Worm (Caenorhabditis elegans) whole organism, young adult: ENCODE results near the gene B0252.8.

Experiments
- F23B12.7 ChIP-seq: sonication (generic microtip); optimal IDR thresholded peaks from 2 replicates; lab custom pipeline; 2017; ENCODE audit warnings: missing genetic modification characterization, mild to moderate bottlenecking, missing compliant biosample characterization, antibody characterized with exemption, moderate library complexity; ENCODE audit not compliant: insufficient read depth
- mcd-1 ChIP-seq: fragments of 200-800 bp; sonication (Bioruptor generic); IDR thresholded peaks from 2 replicates; pipeline ENCODE4 v1.3.6; 2022; ENCODE audit warnings: missing genetic modification reagents, missing genetic modification characterization, missing compliant biosample characterization
- nfya-2 ChIP-seq: fragments of 200-800 bp; sonication (Bioruptor generic); IDR thresholded peaks from 2 replicates; pipeline ENCODE4 v1.3.6; 2022; ENCODE audit warnings: missing genetic modification reagents, missing genetic modification characterization, missing compliant biosample characterization

DNA sequence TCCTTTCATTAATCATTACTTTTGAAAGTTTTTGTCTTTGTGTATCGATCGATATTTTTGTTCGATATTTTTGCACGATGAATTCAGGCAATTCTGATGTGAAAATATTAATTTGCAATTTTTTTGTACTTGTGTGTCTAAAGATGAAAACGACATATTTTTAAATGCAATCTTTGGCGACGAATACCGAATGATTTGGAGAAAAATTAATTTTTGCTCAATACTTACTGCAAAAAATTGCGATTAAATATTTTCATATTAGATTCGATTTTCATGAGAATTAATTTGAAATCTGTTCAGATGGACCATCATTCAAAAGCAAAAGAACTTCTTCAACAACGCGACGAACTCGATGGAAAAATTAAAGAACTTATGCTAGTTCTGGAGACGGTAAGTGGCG lies 14.2 kb upstream of the B0252.8 start, which contains the start of gene psmd-9:
- no peak for TF ChIP-seq mcd-1
- TF ChIP-seq nfya-2 (GFP tag; lab: Robert Waterston, UW), result no peak
- no peak for TF ChIP-seq F23B12.7 (tag; lab: Kevin White, UChicago)
